Worm (Caenorhabditis elegans) whole organism, L2 larva: ENCODE data around the gene marc-2.

Experiments used
- C34F6.9 ChIP-seq: fragments of 150-350 bp; optimal IDR thresholded peaks from 2 replicates; lab custom pipeline; 2014; ENCODE audit warnings: missing biosample characterization, missing genetic modification characterization
- R02D3.7 ChIP-seq: fragments of 150-350 bp; optimal IDR thresholded peaks from 2 replicates; lab custom pipeline; 2014; ENCODE audit warnings: missing biosample characterization, missing genetic modification characterization
- Y55F3AM.14 ChIP-seq: fragments of 200-800 bp; sonication (Bioruptor generic); optimal IDR thresholded peaks from 2 replicates; lab custom pipeline; 2018; ENCODE audit warnings: mild to moderate bottlenecking, missing genetic modification characterization, missing compliant biosample characterization
- ZK546.5 ChIP-seq: sonication (generic microtip); optimal IDR thresholded peaks from 2 replicates; lab custom pipeline; 2017; ENCODE audit warnings: missing biosample characterization, missing genetic modification characterization
- alr-1 ChIP-seq: fragments of 150-350 bp; optimal IDR thresholded peaks from 2 replicates; lab custom pipeline; 2014; ENCODE audit warnings: missing biosample characterization, missing genetic modification characterization
- ama-1 ChIP-seq: fragments of 150-350 bp; optimal IDR thresholded peaks from 2 replicates; lab custom pipeline; 2018; ENCODE audit warnings: inconsistent platforms
- blmp-1 ChIP-seq: sonication (generic microtip); optimal IDR thresholded peaks from 2 replicates; lab custom pipeline; 2017; ENCODE audit warnings: missing genetic modification characterization, mild to moderate bottlenecking, missing compliant biosample characterization, antibody characterized with exemption, moderate library complexity; ENCODE audit not compliant: insufficient read depth
- crh-2 ChIP-seq: sonication (generic microtip); optimal IDR thresholded peaks from 2 replicates; lab custom pipeline; 2017; ENCODE audit warnings: missing biosample characterization, missing genetic modification characterization
- dmd-4 ChIP-seq: sonication (generic microtip); optimal IDR thresholded peaks from 2 replicates; lab custom pipeline; 2017; ENCODE audit warnings: missing biosample characterization, missing genetic modification characterization
- egl-27 ChIP-seq: sonication (generic microtip); optimal IDR thresholded peaks from 3 replicates; lab custom pipeline; 2017; ENCODE audit warnings: missing biosample characterization, missing genetic modification reagents, missing genetic modification characterization
- elt-3 ChIP-seq: sonication (generic microtip); optimal IDR thresholded peaks from 2 replicates; lab custom pipeline; 2017; ENCODE audit warnings: missing biosample characterization, missing genetic modification characterization
- lin-11 ChIP-seq: fragments of 150-350 bp; sonication (generic microtip); optimal IDR thresholded peaks from 2 replicates; lab custom pipeline; 2014; ENCODE audit warnings: missing biosample characterization, missing genetic modification characterization, inconsistent platforms, mixed read lengths
- lin-39 ChIP-seq: fragments of 150-350 bp; optimal IDR thresholded peaks from 2 replicates; lab custom pipeline; 2014; ENCODE audit warnings: missing biosample characterization, missing genetic modification reagents, missing genetic modification characterization
- lsy-2 ChIP-seq, 2 experiments: fragments of 150-350 bp in 1 of 2; sonication (generic microtip) in 1 of 2; optimal IDR thresholded peaks; 2 replicates each; lab custom pipeline; 2014 to 2017; ENCODE audit warnings: missing biosample characterization in 2 of 2, missing genetic modification characterization in 2 of 2
- mdl-1 ChIP-seq, 2 experiments: fragments of 150-350 bp in 1 of 2; sonication (generic microtip) in 1 of 2; optimal IDR thresholded peaks; 2 replicates each; lab custom pipeline; 2017; ENCODE audit warnings: missing biosample characterization in 2 of 2, missing genetic modification characterization in 2 of 2
- nhr-10 ChIP-seq: sonication (generic microtip); optimal IDR thresholded peaks from 2 replicates; lab custom pipeline; 2017; ENCODE audit warnings: missing biosample characterization, missing genetic modification characterization
- nhr-11 ChIP-seq: fragments of 150-350 bp; optimal IDR thresholded peaks from 2 replicates; lab custom pipeline; 2014; ENCODE audit warnings: missing biosample characterization, missing genetic modification characterization
- nhr-12 ChIP-seq: fragments of 150-350 bp; optimal IDR thresholded peaks from 2 replicates; lab custom pipeline; 2014; ENCODE audit warnings: missing biosample characterization, missing genetic modification characterization
- nhr-129 ChIP-seq: fragments of 150-350 bp; optimal IDR thresholded peaks from 2 replicates; lab custom pipeline; 2014; ENCODE audit warnings: missing biosample characterization, missing genetic modification characterization
- nhr-23 ChIP-seq: fragments of 150-350 bp; optimal IDR thresholded peaks from 2 replicates; lab custom pipeline; 2014; ENCODE audit warnings: missing biosample characterization, missing genetic modification reagents, missing genetic modification characterization
- nhr-237 ChIP-seq: fragments of 150-350 bp; optimal IDR thresholded peaks from 2 replicates; lab custom pipeline; 2014; ENCODE audit warnings: missing biosample characterization, missing genetic modification characterization
- nhr-25 ChIP-seq: fragments of 150-350 bp; sonication (generic microtip); optimal IDR thresholded peaks from 3 replicates; lab custom pipeline; 2014; ENCODE audit warnings: missing biosample characterization, missing genetic modification characterization
- nhr-6 ChIP-seq: fragments of 150-350 bp; optimal IDR thresholded peaks from 2 replicates; lab custom pipeline; 2014; ENCODE audit warnings: missing biosample characterization, missing genetic modification characterization
- sem-4 ChIP-seq: fragments of 150-350 bp; optimal IDR thresholded peaks from 2 replicates; lab custom pipeline; 2014; ENCODE audit warnings: missing biosample characterization, missing genetic modification reagents, missing genetic modification characterization
- skn-1 ChIP-seq: sonication (generic microtip); optimal IDR thresholded peaks from 2 replicates; lab custom pipeline; 2017; ENCODE audit warnings: missing biosample characterization, missing genetic modification characterization
- sma-3 ChIP-seq: sonication (generic microtip); optimal IDR thresholded peaks from 2 replicates; lab custom pipeline; 2016; ENCODE audit warnings: missing genetic modification reagents, missing genetic modification characterization, missing compliant biosample characterization
- sma-9 ChIP-seq, 2 experiments: fragments of 150-350 bp in 1 of 2; sonication (generic microtip) in 1 of 2; optimal IDR thresholded peaks; 2 replicates each; lab custom pipeline; 2014 to 2016; ENCODE audit warnings: missing genetic modification characterization in 2 of 2, mild to moderate bottlenecking in 1 of 2, missing biosample characterization in 1 of 2, missing compliant biosample characterization in 1 of 2, missing genetic modification reagents in 1 of 2, moderate library complexity in 1 of 2
- unc-39 ChIP-seq: fragments of 150-350 bp; optimal IDR thresholded peaks from 2 replicates; lab custom pipeline; 2014; ENCODE audit warnings: missing biosample characterization, missing genetic modification characterization
- unc-55 ChIP-seq: fragments of 150-350 bp; sonication (generic microtip); optimal IDR thresholded peaks from 3 replicates; lab custom pipeline; 2014; ENCODE audit warnings: missing biosample characterization, missing genetic modification reagents, missing genetic modification characterization
- unc-62 ChIP-seq: fragments of 150-350 bp; optimal IDR thresholded peaks from 2 replicates; lab custom pipeline; 2014; ENCODE audit warnings: missing biosample characterization, missing genetic modification reagents, missing genetic modification characterization
- zag-1 ChIP-seq: fragments of 150-350 bp; optimal IDR thresholded peaks from 2 replicates; lab custom pipeline; 2014; ENCODE audit warnings: missing biosample characterization, missing genetic modification characterization
- ztf-1 ChIP-seq: fragments of 200-800 bp; sonication (Bioruptor generic); conservative IDR thresholded peaks from 2 replicates; pipeline ENCODE4 v1.3.6; 2022; ENCODE audit warnings: missing genetic modification characterization, missing compliant biosample characterization

marc-2 gene

DNA sequence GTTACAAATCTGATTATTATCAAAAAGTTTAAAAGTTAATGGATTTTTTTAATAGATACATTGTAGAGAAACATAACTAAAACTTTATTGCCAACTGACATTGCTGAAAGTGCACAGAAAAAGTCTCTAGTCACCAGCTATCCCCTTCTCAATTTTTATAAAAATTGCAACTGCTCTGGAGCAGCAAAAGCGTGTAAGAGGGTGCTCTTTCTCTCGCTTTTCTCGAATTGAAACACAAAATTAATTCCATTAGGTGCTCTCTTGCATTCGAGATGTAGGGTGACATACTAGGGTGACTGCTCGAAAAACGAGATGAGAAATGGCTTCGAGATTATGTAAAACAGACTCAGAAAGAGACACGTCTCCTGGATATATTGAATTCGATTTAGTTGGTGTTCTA lies 19.8 kb upstream of the marc-2 start:
- TF ChIP-seq blmp-1 (no peak), zag-1 (tag; lab: Kevin White, UChicago) (no peak), C34F6.9 (tag; lab: Kevin White, UChicago) (no peak), ama-1 (lab: Kevin White, UChicago) (no peak)

DNA sequence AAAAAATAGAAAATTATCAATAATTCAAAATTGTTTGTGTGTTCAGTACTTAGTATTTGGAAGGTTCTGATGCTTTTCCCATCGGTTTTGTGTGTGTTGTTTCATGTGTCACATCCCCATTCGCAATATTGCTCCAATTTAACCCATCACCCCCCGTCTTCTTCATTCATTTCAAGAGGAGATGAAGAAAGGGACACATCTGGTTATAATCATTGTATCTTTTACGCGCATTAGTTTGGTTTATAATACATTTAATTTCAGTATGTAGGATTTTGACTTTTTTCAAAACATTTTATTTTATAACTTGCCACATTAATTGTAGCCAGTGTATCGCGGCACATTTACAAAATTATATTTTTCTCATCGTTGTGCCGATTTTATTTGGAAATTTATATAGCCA lies 19.3 kb upstream of the marc-2 start:
- TF ChIP-seq nhr-12 (tag; lab: Kevin White, UChicago) (no peak), nhr-237 (tag; lab: Kevin White, UChicago) (no peak), lsy-2 (tag; optimal IDR thresholded peaks at IDR 0.05; lab: Kevin White, UChicago) (no peak), unc-62 (GFP tag; lab: Kevin White, UChicago) (no peak), sem-4 (tag; lab: Kevin White, UChicago) (no peak), mdl-1 (tag; optimal IDR thresholded peaks at IDR 0.05; lab: Kevin White, UChicago) (no peak), ama-1 (lab: Kevin White, UChicago) (no peak), lin-11 (no peak), unc-55 (GFP tag; lab: Kevin White, UChicago) (no peak), C34F6.9 (tag; lab: Kevin White, UChicago) (no peak), R02D3.7 (tag; lab: Kevin White, UChicago) (no peak), Y55F3AM.14 (GFP tag; lab: Kevin White, UChicago) (no peak), alr-1 (tag; lab: Kevin White, UChicago) (no peak), nhr-25 (tag; lab: Kevin White, UChicago) (no peak), sma-3 (GFP tag; lab: Kevin White, UChicago) (no peak)

DNA sequence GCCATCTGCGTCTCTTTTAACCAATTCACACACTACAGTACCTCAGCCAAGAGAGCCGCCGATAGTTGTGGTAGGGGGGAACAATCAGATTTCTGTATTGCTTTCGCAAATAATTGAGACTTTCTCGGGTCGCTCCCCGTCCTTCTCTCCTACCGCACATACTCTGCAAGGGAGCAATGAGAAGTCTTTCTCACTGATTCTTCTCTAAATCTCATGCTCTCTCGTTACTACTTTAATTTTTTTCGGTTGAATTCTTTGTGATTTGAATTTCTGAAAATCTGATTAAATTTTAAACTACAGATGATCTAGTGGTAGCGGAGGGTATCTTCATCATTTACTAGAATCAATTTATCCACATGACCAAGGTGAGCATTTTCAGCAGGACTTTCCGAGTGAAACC lies 14.5 kb upstream of the marc-2 start, which contains the start of gene ptb-1:
Gene ptb-1, plus strand, starts transcription at position 301 of the 400 bp plus-strand sequence.
- TF ChIP-seq sma-9 (GFP tag; optimal IDR thresholded peaks at IDR 0.05; lab: Kevin White, UChicago) (no peak), sma-9 (tag; optimal IDR thresholded peaks at IDR 0.05; lab: Kevin White, UChicago) (no peak), egl-27 (tag; lab: Kevin White, UChicago) (no peak), nhr-129 (no peak), nhr-10 (tag; lab: Kevin White, UChicago) (no peak), Y55F3AM.14 (GFP tag; lab: Kevin White, UChicago) (no peak), dmd-4 (no peak), nhr-12 (tag; lab: Kevin White, UChicago) (no peak), nhr-237 (tag; lab: Kevin White, UChicago) (no peak), nhr-6 (tag; lab: Kevin White, UChicago) (no peak)

DNA sequence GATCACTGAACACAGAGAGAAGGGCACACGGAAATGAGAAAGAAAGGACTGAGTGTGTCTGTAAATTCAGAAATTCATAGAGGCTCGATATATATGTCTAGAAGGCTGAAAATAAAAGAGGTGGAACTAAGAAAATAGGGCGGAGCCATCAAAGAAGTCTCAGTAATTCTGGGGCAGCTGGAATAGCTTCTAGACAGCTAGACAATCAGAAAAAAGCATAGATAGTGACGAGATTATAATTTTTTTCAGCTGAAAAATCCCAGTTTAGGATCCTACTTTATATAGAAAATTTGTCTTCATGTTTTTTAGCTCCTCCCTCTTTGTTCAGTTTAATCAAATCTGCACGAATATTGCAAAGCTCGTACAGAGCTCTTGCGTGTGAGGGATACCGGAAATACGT lies 4.2 kb upstream of the marc-2 start, which contains the start of gene D2089.3:
Gene D2089.3, minus strand, starts transcription at position 101 of the 400 bp plus-strand sequence.
- TF ChIP-seq nhr-11 (tag; lab: Kevin White, UChicago) (no peak), Y55F3AM.14 (GFP tag; lab: Kevin White, UChicago) (no peak), lin-39 (no peak), unc-55 (GFP tag; lab: Kevin White, UChicago) (no peak), blmp-1 (no peak), crh-2 (tag; lab: Kevin White, UChicago) (no peak), skn-1 (no peak), nhr-23 (tag; lab: Kevin White, UChicago) (no peak), unc-39 (tag; lab: Kevin White, UChicago) (no peak), ama-1 (lab: Kevin White, UChicago) (no peak), dmd-4 (no peak), sma-9 (GFP tag; optimal IDR thresholded peaks at IDR 0.05; lab: Kevin White, UChicago) (no peak), sma-9 (tag; optimal IDR thresholded peaks at IDR 0.05; lab: Kevin White, UChicago) (no peak), alr-1 (tag; lab: Kevin White, UChicago) (no peak), C34F6.9 (tag; lab: Kevin White, UChicago) (no peak), lsy-2 (tag; optimal IDR thresholded peaks at IDR 0.05; lab: Kevin White, UChicago) (no peak), ztf-1 (GFP tag; lab: Robert Waterston, UW) (no peak), nhr-25 (tag; lab: Kevin White, UChicago) (no peak), egl-27 (tag; lab: Kevin White, UChicago) (no peak), elt-3 (no peak)
- TF ChIP-seq, all 48 proteins: peak for 0

DNA sequence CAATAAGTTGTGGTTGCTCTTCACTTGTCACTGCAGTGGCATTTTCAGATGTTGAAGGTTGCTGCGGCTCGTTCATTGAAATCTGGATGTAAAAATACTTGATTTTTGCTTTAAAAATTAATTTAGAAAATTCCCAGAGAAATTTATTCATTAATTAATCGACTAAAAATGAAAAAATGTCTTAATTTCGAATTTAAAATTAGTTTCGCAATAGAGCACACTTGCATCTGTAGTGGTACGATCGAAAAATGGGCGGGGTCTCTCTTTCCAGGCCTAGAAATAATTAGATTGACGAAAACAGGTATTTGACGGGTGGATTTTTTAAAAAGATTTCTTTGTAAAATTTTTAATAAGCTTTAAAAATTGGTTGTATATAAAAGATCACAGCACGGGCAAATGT lies 1.9 kb upstream of the marc-2 start, which contains the start of gene D2089.8:
Gene D2089.8, minus strand, starts transcription at position 84 of the 400 bp plus-strand sequence.
- TF ChIP-seq lsy-2 (tag; optimal IDR thresholded peaks at IDR 0.05; lab: Kevin White, UChicago) (peak in 1 of 2 experiments; percentile 35), C34F6.9 (tag; lab: Kevin White, UChicago) (peak; percentile 32), ZK546.5 (no peak)
